Fruit fly (Drosophila melanogaster): ENCODE measurements around the gene CG3213.
A peak's percentile ranks its signal among the peaks of the same experiment; 100 is the strongest.

DNA sequence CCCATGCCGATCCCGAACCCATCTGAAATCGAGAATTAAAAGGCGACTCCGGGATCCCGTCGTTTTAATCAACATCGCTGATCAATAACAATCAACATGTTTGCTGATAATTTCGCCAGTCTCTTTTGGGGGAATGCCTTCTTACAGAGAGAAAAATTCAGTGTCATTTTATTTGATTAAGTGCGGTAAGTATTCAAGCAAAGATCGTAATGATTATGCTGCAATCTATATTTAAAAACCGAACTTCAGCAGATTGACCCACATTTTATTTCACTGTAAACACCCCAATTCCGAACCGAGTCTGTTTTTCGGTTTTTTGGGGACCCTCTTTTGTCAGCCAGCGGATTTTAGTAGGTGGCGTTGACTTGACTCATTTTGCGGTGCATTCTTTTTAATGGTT, 34.5 kb upstream of the CG3213 start:
- TF ChIP-seq Dfd (GFP tag; optimal IDR thresholded peaks at IDR 0.05) (no peak), sv (GFP tag; optimal IDR thresholded peaks at IDR 0.05) (no peak), OdsH (GFP tag; optimal IDR thresholded peaks at IDR 0.05) (peak; percentile 60), pan (optimal IDR thresholded peaks at IDR 0.05) (no peak), N (GFP tag; optimal IDR thresholded peaks at IDR 0.05) (no peak), fru (GFP tag; optimal IDR thresholded peaks at IDR 0.05) (peak; percentile 64), Sp1 (GFP tag; optimal IDR thresholded peaks at IDR 0.05) (peak; percentile 58), jim (GFP tag; optimal IDR thresholded peaks at IDR 0.05) (no peak), usp (GFP tag; optimal IDR thresholded peaks at IDR 0.05) (no peak)

Measured in whole organism, wandering third instar larva.